Worm (Caenorhabditis elegans) whole organism, early embryonic: ENCODE results near the gene ZK742.6.

ENCODE experiments used
- aly-1 ChIP-seq: sonication (generic microtip); optimal IDR thresholded peaks from 2 replicates; lab custom pipeline; 2016; ENCODE audit warnings: missing genetic modification characterization, missing compliant biosample characterization
- ama-1 ChIP-seq: fragments of 150-350 bp; optimal IDR thresholded peaks from 2 replicates; lab custom pipeline; 2014
- hmbx-1 ChIP-seq: sonication (generic microtip); optimal IDR thresholded peaks from 2 replicates; lab custom pipeline; 2016; ENCODE audit warnings: mild to moderate bottlenecking, missing genetic modification characterization, missing compliant biosample characterization
- scrt-1 ChIP-seq: fragments of 200-800 bp; sonication (Bioruptor generic); IDR thresholded peaks from 2 replicates; pipeline ENCODE4 v1.3.6; 2022; ENCODE audit warnings: missing genetic modification characterization, missing compliant biosample characterization
- tbx-11 ChIP-seq: fragments of 200-800 bp; sonication (Bioruptor generic); IDR thresholded peaks from 2 replicates; pipeline ENCODE4 v1.3.6; 2022; ENCODE audit warnings: missing genetic modification characterization, missing compliant biosample characterization

ce11 chrV:7819585-7819984, 4.8 kb upstream of the ZK742.6 start:
- TF ChIP-seq hmbx-1 (no peak), ama-1 (lab: Kevin White, UChicago) (no peak), tbx-11 (GFP tag; lab: Robert Waterston, UW) (no peak), aly-1 (tag; lab: Kevin White, UChicago) (no peak), scrt-1 (no peak)
